Fruit fly (Drosophila melanogaster) whole organism, pupa: Measurements from ENCODE around the gene wat.
A peak's percentile ranks its signal among the peaks of the same experiment; 100 is the strongest.

Source experiments
- CG10348 ChIP-seq: fragments of 200-800 bp; sonication (Bioruptor generic); IDR thresholded peaks from 2 replicates; pipeline ENCODE4 v1.3.6; 2022; ENCODE audit warnings: missing biosample characterization, missing genetic modification characterization
- CG12605 ChIP-seq: fragments of 200-800 bp; sonication (Bioruptor generic); IDR thresholded peaks from 2 replicates; pipeline ENCODE4 v1.3.6; 2022; ENCODE audit warnings: missing biosample characterization, missing genetic modification characterization
- CG13204 ChIP-seq: fragments of 200-800 bp; sonication (Bioruptor generic); optimal IDR thresholded peaks from 2 replicates; lab custom pipeline; 2018; ENCODE audit warnings: missing biosample characterization, mild to moderate bottlenecking, missing genetic modification characterization, moderate library complexity
- CG14655 ChIP-seq: fragments of 200-800 bp; sonication (Bioruptor generic); optimal IDR thresholded peaks from 3 replicates; lab custom pipeline; 2017; ENCODE audit warnings: mild to moderate bottlenecking, missing biosample characterization, missing genetic modification reagents, missing genetic modification characterization
- CG15710 ChIP-seq: fragments of 200-800 bp; sonication (Bioruptor generic); optimal IDR thresholded peaks from 2 replicates; lab custom pipeline; 2018; ENCODE audit warnings: missing biosample characterization, mild to moderate bottlenecking, missing genetic modification characterization, moderate library complexity
- CG17806 ChIP-seq: fragments of 200-800 bp; sonication (Bioruptor generic); optimal IDR thresholded peaks from 2 replicates; lab custom pipeline; 2018; ENCODE audit warnings: missing biosample characterization, mild to moderate bottlenecking, missing genetic modification characterization, moderate library complexity
- CG32121 ChIP-seq: fragments of 200-800 bp; sonication (Bioruptor generic); IDR thresholded peaks from 2 replicates; pipeline ENCODE4 v1.3.6; 2022; ENCODE audit warnings: missing biosample characterization, missing genetic modification characterization
- CG34367 ChIP-seq: fragments of 200-800 bp; sonication (Bioruptor generic); optimal IDR thresholded peaks from 2 replicates; lab custom pipeline; 2018; ENCODE audit warnings: missing biosample characterization, mild to moderate bottlenecking, missing genetic modification characterization
- CG4496 ChIP-seq: fragments of 200-800 bp; sonication (Bioruptor generic); IDR thresholded peaks from 3 replicates; pipeline ENCODE4 v1.3.6; 2022; ENCODE audit warnings: missing biosample characterization, missing genetic modification characterization
- CG8159 ChIP-seq: fragments of 200-800 bp; sonication (Bioruptor generic); optimal IDR thresholded peaks from 3 replicates; lab custom pipeline; 2018; ENCODE audit warnings: missing biosample characterization, mild to moderate bottlenecking, missing genetic modification characterization, moderate library complexity
- CG8301 ChIP-seq: fragments of 200-800 bp; sonication (Bioruptor generic); optimal IDR thresholded peaks from 2 replicates; lab custom pipeline; 2018; ENCODE audit warnings: missing biosample characterization, mild to moderate bottlenecking, missing genetic modification characterization
- CG9948 ChIP-seq: fragments of 200-800 bp; sonication (Bioruptor generic); optimal IDR thresholded peaks from 2 replicates; lab custom pipeline; 2018; ENCODE audit warnings: missing biosample characterization, mild to moderate bottlenecking, missing genetic modification characterization, moderate library complexity
- D1 ChIP-seq: fragments of 200-800 bp; sonication (Bioruptor generic); optimal IDR thresholded peaks from 2 replicates; lab custom pipeline; 2018; ENCODE audit warnings: missing biosample characterization, mild to moderate bottlenecking, missing genetic modification characterization, moderate library complexity
- EcR ChIP-seq: fragments of 200-800 bp; sonication (Bioruptor generic); optimal IDR thresholded peaks from 3 replicates; lab custom pipeline; 2019; ENCODE audit warnings: missing biosample characterization, missing genetic modification characterization, mild to moderate bottlenecking, moderate library complexity, missing genetic modification reagents
- Ets98B ChIP-seq: fragments of 200-800 bp; sonication (Bioruptor generic); IDR thresholded peaks from 2 replicates; pipeline ENCODE4 v1.3.6; 2022; ENCODE audit warnings: missing biosample characterization, missing genetic modification characterization
- Pif1A ChIP-seq: fragments of 200-800 bp; sonication (Bioruptor generic); optimal IDR thresholded peaks from 3 replicates; lab custom pipeline; 2016; ENCODE audit warnings: missing biosample characterization, missing genetic modification characterization
- Pif1B ChIP-seq: fragments of 200-800 bp; sonication (Bioruptor generic); optimal IDR thresholded peaks from 3 replicates; lab custom pipeline; 2016; ENCODE audit warnings: missing biosample characterization, missing genetic modification characterization
- Snoo ChIP-seq: fragments of 200-800 bp; sonication (Bioruptor generic); optimal IDR thresholded peaks from 3 replicates; lab custom pipeline; 2017; ENCODE audit warnings: missing biosample characterization, mild to moderate bottlenecking, missing genetic modification characterization, inconsistent platforms
- fd96Ca ChIP-seq: fragments of 200-800 bp; sonication (Bioruptor generic); IDR thresholded peaks from 3 replicates; pipeline ENCODE4 v1.3.6; 2022; ENCODE audit warnings: missing biosample characterization, missing genetic modification characterization
- gl ChIP-seq: fragments of 200-800 bp; sonication (Bioruptor generic); optimal IDR thresholded peaks from 2 replicates; lab custom pipeline; 2018; ENCODE audit warnings: missing biosample characterization, mild to moderate bottlenecking, missing genetic modification characterization
- rn ChIP-seq: fragments of 200-800 bp; sonication (Bioruptor generic); IDR thresholded peaks from 2 replicates; pipeline ENCODE4 v1.3.6; 2022; ENCODE audit warnings: missing biosample characterization, missing genetic modification characterization

Gene wat

dm6 chr3R:28985887-28986286 lies 34.3 kb downstream of the wat start:
- TF ChIP-seq CG13204 (no peak), Pif1B (GFP tag; lab: Kevin White, UChicago) (no peak), D1 (tag; lab: Kevin White, UChicago) (no peak), CG15710 (tag; lab: Kevin White, UChicago) (peak; percentile 9), CG17806 (tag; lab: Kevin White, UChicago) (no peak), CG4496 (no peak), Pif1A (GFP tag; lab: Kevin White, UChicago) (no peak), CG12605 (GFP tag; lab: Robert Waterston, UW) (no peak), CG10348 (no peak), CG9948 (tag; lab: Kevin White, UChicago) (no peak), Ets98B (GFP tag; lab: Robert Waterston, UW) (no peak), fd96Ca (GFP tag; lab: Robert Waterston, UW) (no peak), CG34367 (tag; lab: Kevin White, UChicago) (no peak), CG8301 (tag; lab: Kevin White, UChicago) (no peak), rn (GFP tag; lab: Robert Waterston, UW) (no peak), gl (tag; lab: Kevin White, UChicago) (no peak), CG14655 (GFP tag; lab: Kevin White, UChicago) (peak; percentile 4), Snoo (tag; lab: Kevin White, UChicago) (no peak), CG32121 (GFP tag; lab: Robert Waterston, UW) (no peak), EcR (GFP tag; lab: Kevin White, UChicago) (no peak), CG8159 (tag; lab: Kevin White, UChicago) (peak; percentile 23)

DNA sequence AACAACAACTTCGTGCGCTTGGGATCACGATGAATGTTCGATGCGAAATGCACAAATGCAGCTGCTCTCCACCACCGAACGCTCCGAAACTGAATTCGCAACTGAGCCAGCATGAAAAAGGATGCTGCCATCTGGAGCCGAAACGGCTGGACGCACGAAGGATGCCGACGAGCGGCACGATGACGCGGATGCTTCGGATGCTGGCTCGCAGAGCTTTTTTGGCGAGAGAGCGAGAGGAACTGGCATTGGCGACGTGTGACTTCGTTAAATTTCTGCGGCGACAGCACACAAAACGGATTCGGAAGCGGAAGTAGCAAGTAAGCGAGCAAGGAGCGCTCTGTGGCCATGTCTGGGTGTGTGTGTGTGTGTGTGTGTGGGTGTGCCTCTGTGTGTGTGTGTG lies 49.9 kb downstream of the wat start, which contains the start of gene DIP-gamma:
DIP-gamma (minus strand) TSS at position 107 of the 400 bp plus-strand sequence.
- TF ChIP-seq CG17806 (tag; lab: Kevin White, UChicago) (no peak), CG9948 (tag; lab: Kevin White, UChicago) (no peak), CG10348 (no peak), CG4496 (no peak), CG14655 (GFP tag; lab: Kevin White, UChicago) (no peak), EcR (GFP tag; lab: Kevin White, UChicago) (no peak), Snoo (tag; lab: Kevin White, UChicago) (no peak), CG8301 (tag; lab: Kevin White, UChicago) (no peak), Pif1B (GFP tag; lab: Kevin White, UChicago) (no peak)

dm6 chr3R:28959105-28959504 lies 61.1 kb downstream of the wat start:
- TF ChIP-seq CG8301 (tag; lab: Kevin White, UChicago) (no peak), CG15710 (tag; lab: Kevin White, UChicago) (no peak), fd96Ca (GFP tag; lab: Robert Waterston, UW) (no peak), CG34367 (tag; lab: Kevin White, UChicago) (no peak), CG4496 (no peak), CG17806 (tag; lab: Kevin White, UChicago) (no peak)

DNA sequence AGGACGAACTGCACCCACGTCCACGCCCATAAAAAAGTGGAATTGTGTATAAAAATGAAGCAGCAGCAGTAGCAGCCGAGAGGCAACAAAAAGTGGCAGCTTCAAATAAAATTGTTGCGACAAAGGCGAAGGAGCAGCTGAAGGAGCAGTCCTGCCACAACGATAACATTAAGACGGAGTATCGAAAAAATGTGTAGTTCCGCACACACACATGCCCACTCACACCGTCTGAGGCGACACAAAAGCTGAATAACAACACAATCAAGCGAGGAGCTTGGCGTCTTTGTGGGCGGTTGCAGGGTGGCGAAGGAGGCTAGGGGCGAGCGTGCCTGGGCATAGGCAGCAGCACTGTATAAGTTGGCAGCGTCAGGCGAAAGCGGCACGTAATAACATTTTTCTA lies 61.5 kb downstream of the wat start:
- TF ChIP-seq EcR (GFP tag; lab: Kevin White, UChicago) (no peak), rn (GFP tag; lab: Robert Waterston, UW) (no peak), CG10348 (no peak), D1 (tag; lab: Kevin White, UChicago) (no peak), Pif1A (GFP tag; lab: Kevin White, UChicago) (no peak), CG14655 (GFP tag; lab: Kevin White, UChicago) (no peak)

DNA sequence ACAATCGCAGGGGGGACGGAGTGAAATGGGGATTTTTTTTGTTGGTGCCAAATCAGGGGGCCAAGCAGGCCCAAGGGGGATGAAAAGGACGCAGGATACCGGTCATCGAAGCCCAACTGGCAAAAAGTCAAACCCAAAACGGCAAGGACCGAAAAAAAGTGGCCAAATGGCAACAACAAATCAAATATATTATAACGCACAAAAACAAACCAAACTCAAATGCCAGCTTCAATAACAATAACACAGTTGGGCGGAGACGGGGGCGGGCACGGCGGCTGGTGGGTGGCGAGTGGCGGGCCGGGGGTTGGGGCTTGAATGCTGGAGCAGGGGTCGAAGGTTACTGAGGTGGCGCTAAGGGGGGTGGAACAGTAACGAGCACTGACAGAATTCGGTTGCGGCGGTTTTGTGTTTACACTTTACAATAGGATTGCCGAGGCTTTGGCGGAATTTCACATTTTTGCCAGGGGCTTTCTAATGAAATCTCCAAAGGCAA lies 69.3 kb downstream of the wat start:
- TF ChIP-seq gl (tag; lab: Kevin White, UChicago) (no peak), CG15710 (tag; lab: Kevin White, UChicago) (no peak), CG10348 (no peak), Snoo (tag; lab: Kevin White, UChicago) (no peak), Pif1A (GFP tag; lab: Kevin White, UChicago) (no peak), CG12605 (GFP tag; lab: Robert Waterston, UW) (no peak), CG17806 (tag; lab: Kevin White, UChicago) (no peak), Pif1B (GFP tag; lab: Kevin White, UChicago) (no peak), rn (GFP tag; lab: Robert Waterston, UW) (no peak), CG8159 (tag; lab: Kevin White, UChicago) (no peak)
